Worm (Caenorhabditis elegans): Measurements from ENCODE around the gene wrt-6.
A peak's percentile ranks its signal among the peaks of the same experiment; 100 is the strongest.

Gene wrt-6

DNA sequence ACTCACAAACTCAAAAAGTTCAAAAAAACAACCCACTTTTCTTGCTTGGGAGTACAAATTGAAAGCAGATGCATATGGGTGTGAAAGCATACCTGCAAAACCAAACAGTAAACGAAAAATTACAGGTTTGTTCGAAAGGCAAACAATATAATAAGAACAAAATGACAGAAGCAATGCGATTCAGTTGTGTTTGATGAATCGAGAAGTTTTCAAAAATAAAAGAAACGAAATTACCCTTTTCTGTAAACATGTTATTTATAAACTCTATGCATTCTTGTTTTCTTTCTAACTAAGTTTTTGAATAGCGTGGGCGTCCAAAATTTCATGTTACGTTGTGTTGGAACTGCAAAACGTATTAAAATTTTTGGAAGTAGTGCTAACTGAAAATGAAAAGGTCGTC lies 28.9 kb downstream of the wrt-6 start, which contains the start of gene sox-4:
sox-4 (minus strand) TSS at position 101 of the 400 bp plus-strand sequence.
- TF ChIP-seq nhr-25 (tag; optimal IDR thresholded peaks at IDR 0.05) (no peak), ztf-11 (tag; optimal IDR thresholded peaks at IDR 0.05) (no peak), unc-39 (tag; optimal IDR thresholded peaks at IDR 0.05) (no peak), lsy-12 (tag; optimal IDR thresholded peaks at IDR 0.05) (no peak), jun-1 (tag; optimal IDR thresholded peaks at IDR 0.05) (no peak), nhr-12 (tag; optimal IDR thresholded peaks at IDR 0.05) (no peak), tbx-2 (tag; optimal IDR thresholded peaks at IDR 0.05) (no peak), mdl-1 (tag; optimal IDR thresholded peaks at IDR 0.05) (no peak), nhr-23 (tag; optimal IDR thresholded peaks at IDR 0.05) (no peak)

DNA sequence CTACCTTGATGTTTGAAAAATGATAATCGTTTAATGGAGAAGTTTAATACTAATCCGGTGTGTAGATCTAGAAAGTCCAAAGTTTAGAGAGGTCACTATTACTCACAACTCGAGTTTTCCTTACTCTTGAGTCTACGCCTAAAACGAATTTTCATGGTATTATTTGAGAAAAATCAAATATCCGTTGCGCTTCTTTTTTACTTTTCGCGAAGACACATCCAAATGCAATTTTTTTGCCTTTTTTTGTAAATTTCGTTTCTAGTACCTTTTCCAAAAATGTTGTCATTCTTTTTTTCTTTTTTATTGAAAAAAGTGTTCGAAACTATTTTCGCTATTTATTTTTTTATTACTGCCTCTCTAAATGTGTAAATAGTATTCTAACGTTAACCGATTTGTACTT lies 33.7 kb downstream of the wrt-6 start:
- TF ChIP-seq sea-2 (GFP tag; optimal IDR thresholded peaks at IDR 0.05), result no peak
- peak; percentile 81 for TF ChIP-seq fkh-10 (GFP tag; optimal IDR thresholded peaks at IDR 0.05)
- no peak for TF ChIP-seq nhr-67 (tag; optimal IDR thresholded peaks at IDR 0.05)
- no peak for TF ChIP-seq nhr-25 (tag; optimal IDR thresholded peaks at IDR 0.05)
- TF ChIP-seq nhr-11 (tag; optimal IDR thresholded peaks at IDR 0.05), result no peak
- no peak for TF ChIP-seq R02D3.7 (tag; optimal IDR thresholded peaks at IDR 0.05)

DNA sequence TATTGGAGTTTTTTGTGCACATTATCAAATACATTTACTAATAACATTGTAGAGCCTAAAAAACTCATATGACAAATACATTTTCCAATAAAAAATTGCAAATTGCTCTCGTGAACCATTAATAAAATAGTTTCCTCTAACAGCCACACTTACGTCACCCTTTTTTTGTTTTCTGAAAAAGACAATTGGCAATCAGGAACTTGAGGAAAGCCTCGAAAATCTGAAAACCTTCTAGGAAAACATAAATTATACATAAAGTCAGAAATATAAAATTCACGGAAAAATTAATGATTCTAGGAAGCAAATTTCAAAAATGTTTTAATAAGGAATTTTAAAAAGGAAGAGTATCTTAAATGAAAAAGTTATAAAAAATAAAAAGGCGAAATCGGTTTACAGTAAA lies 37.1 kb downstream of the wrt-6 start:
- TF ChIP-seq zag-1 (tag; optimal IDR thresholded peaks at IDR 0.05) (no peak), nhr-77 (tag; optimal IDR thresholded peaks at IDR 0.05) (no peak), lin-15B (tag; optimal IDR thresholded peaks at IDR 0.05) (no peak), skn-1 (tag; optimal IDR thresholded peaks at IDR 0.05) (no peak), ceh-9 (tag; optimal IDR thresholded peaks at IDR 0.05) (no peak), fkh-2 (tag; optimal IDR thresholded peaks at IDR 0.05) (no peak), ztf-4 (tag; optimal IDR thresholded peaks at IDR 0.05) (no peak), elt-3 (tag; optimal IDR thresholded peaks at IDR 0.05) (no peak), snpc-4 (tag; optimal IDR thresholded peaks at IDR 0.05) (no peak), nfya-1 (tag; optimal IDR thresholded peaks at IDR 0.05; ENCODE audit: insufficient read depth) (no peak), ama-1 (optimal IDR thresholded peaks at IDR 0.05) (no peak), ceh-82 (tag; optimal IDR thresholded peaks at IDR 0.05) (no peak), ceh-28 (tag; optimal IDR thresholded peaks at IDR 0.05) (no peak), unc-62 (GFP tag; optimal IDR thresholded peaks at IDR 0.05) (no peak), nhr-23 (tag; optimal IDR thresholded peaks at IDR 0.05) (no peak), elt-1 (tag; optimal IDR thresholded peaks at IDR 0.05) (no peak), unc-39 (tag; optimal IDR thresholded peaks at IDR 0.05) (no peak)

DNA sequence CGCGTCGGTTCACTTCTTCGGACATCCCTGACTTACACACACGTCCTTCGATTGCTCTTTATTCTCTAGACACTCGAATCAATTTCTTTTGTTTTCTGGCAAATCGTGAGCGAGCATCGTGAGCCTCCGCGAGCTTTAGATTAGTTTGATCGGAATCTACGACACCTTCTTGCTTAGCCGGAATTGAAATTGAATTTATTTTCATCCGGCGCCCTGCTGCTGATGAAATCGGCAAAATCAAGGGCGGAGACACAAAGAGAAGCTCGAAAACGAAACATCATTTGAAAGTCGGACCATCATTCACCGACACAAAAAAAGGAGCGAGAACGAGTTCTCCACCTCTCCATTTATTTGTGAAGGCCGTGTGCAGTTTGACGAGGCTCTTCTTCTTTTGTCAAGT lies 38.4 kb downstream of the wrt-6 start, which contains the start of gene npr-16:
npr-16 (plus strand) TSS at position 301 of the 400 bp plus-strand sequence.
- peak; percentile 55 for TF ChIP-seq fkh-10 (GFP tag; optimal IDR thresholded peaks at IDR 0.05)
- TF ChIP-seq ama-1 (optimal IDR thresholded peaks at IDR 0.05), result no peak

DNA sequence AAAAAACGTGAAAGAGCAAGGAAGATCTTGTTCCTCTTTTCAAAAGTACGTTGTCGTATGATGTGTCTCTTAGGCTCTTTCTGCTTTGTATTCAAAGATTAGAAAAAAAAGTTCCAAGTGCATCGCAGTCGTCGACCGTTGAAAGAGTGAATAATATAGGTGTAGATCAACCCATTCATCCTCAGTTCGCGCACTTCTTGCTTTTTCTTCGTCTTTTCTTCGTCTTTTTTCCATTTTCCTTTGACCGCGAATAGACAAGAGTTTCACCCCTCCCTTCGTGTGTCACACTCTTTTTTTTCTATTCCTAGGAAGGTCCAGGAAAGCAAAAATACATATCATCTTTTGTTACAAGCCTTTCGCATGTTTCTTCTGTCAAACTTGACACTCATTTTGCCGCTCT lies 46.7 kb downstream of the wrt-6 start:
- TF ChIP-seq lin-39 (tag; optimal IDR thresholded peaks at IDR 0.05), result no peak

DNA sequence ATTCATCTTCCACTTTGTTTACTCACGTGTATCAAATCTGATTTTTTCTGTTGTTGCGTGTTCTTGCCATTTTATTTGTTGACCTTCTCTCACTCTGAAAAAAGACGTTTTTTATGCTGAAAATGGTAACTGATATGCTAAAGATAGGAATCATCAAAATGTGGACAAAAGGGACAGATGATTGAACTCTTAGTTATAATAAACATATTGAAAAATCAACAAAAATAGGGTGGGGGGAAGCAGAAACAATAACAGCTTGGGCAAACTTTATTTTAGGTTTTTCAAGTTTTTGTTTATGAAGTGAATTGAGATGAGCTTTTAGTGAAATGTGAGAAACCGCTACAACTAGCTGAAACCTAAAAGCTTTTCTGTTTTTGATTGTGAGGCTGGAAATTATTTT lies 52.9 kb downstream of the wrt-6 start, which contains the start of gene F56B6.6:
F56B6.6 (minus strand) TSS at position 101 of the 400 bp plus-strand sequence.
- TF ChIP-seq daf-12 (tag; optimal IDR thresholded peaks at IDR 0.05), result no peak
- no peak for TF ChIP-seq ceh-82 (tag; optimal IDR thresholded peaks at IDR 0.05)
- no peak for TF ChIP-seq ZK546.5 (tag; optimal IDR thresholded peaks at IDR 0.05)
- no peak for TF ChIP-seq ceh-28 (tag; optimal IDR thresholded peaks at IDR 0.05)
- no peak for TF ChIP-seq mdl-1 (tag; optimal IDR thresholded peaks at IDR 0.05)
- no peak for TF ChIP-seq zag-1 (tag; optimal IDR thresholded peaks at IDR 0.05)
- TF ChIP-seq jun-1 (tag; optimal IDR thresholded peaks at IDR 0.05), result no peak
